Fruit fly (Drosophila melanogaster) whole organism, embryonic: Measurements from ENCODE around the gene CG11562.

Experiments used
- Abd-B ChIP-seq: fragments of 200-800 bp; sonication (Bioruptor generic); optimal IDR thresholded peaks from 2 replicates; lab custom pipeline; 2018; ENCODE audit warnings: missing biosample characterization, mild to moderate bottlenecking, missing genetic modification characterization, moderate library complexity
- Atf-2 ChIP-seq: fragments of 200-800 bp; sonication (Bioruptor generic); optimal IDR thresholded peaks from 2 replicates; lab custom pipeline; 2016; ENCODE audit warnings: missing biosample characterization, missing genetic modification characterization
- CG11456 ChIP-seq: fragments of 200-800 bp; sonication (Bioruptor generic); IDR thresholded peaks from 3 replicates; pipeline ENCODE4 v1.3.6; 2022; ENCODE audit warnings: missing biosample characterization, missing genetic modification characterization
- CG12104 ChIP-seq: fragments of 200-800 bp; sonication (Bioruptor generic); optimal IDR thresholded peaks from 3 replicates; lab custom pipeline; 2016; ENCODE audit warnings: missing biosample characterization, missing genetic modification characterization
- CG13624 ChIP-seq: fragments of 200-800 bp; sonication (Bioruptor generic); optimal IDR thresholded peaks from 2 replicates; lab custom pipeline; 2016; ENCODE audit warnings: missing biosample characterization, missing genetic modification characterization
- CG14710 ChIP-seq: fragments of 200-800 bp; sonication (Bioruptor generic); optimal IDR thresholded peaks from 3 replicates; lab custom pipeline; 2019; ENCODE audit warnings: missing biosample characterization, mild to moderate bottlenecking, missing genetic modification characterization, moderate library complexity
- CG16813 ChIP-seq: fragments of 200-800 bp; sonication (Bioruptor generic); IDR thresholded peaks from 3 replicates; pipeline ENCODE4 v1.3.6; 2022; ENCODE audit warnings: missing biosample characterization, missing genetic modification characterization; ENCODE audit not compliant: partially characterized antibody
- CG17829 ChIP-seq: fragments of 200-800 bp; optimal IDR thresholded peaks from 2 replicates; lab custom pipeline; 2019; ENCODE audit warnings: missing biosample characterization, mild to moderate bottlenecking, missing genetic modification characterization, moderate library complexity
- CG3065 ChIP-seq: fragments of 200-800 bp; sonication (Bioruptor generic); optimal IDR thresholded peaks from 2 replicates; lab custom pipeline; 2016; ENCODE audit warnings: missing biosample characterization, missing genetic modification characterization
- CG3163 ChIP-seq: fragments of 200-800 bp; sonication (Bioruptor generic); optimal IDR thresholded peaks from 3 replicates; lab custom pipeline; 2016; ENCODE audit warnings: missing biosample characterization, missing genetic modification characterization
- CG4820 ChIP-seq: fragments of 200-800 bp; sonication (Bioruptor generic); optimal IDR thresholded peaks from 3 replicates; lab custom pipeline; 2016; ENCODE audit warnings: missing biosample characterization, missing genetic modification characterization
- CG5180 ChIP-seq: fragments of 200-800 bp; sonication (Bioruptor generic); optimal IDR thresholded peaks from 3 replicates; lab custom pipeline; 2017; ENCODE audit warnings: missing biosample characterization, missing genetic modification characterization, mild to moderate bottlenecking, moderate library complexity, missing genetic modification reagents
- CG7745 ChIP-seq: fragments of 200-800 bp; sonication (Bioruptor generic); optimal IDR thresholded peaks from 2 replicates; lab custom pipeline; 2018; ENCODE audit warnings: missing biosample characterization, mild to moderate bottlenecking, missing genetic modification characterization, moderate library complexity
- CG8281 ChIP-seq: fragments of 200-800 bp; sonication (Bioruptor generic); optimal IDR thresholded peaks from 2 replicates; lab custom pipeline; 2018; ENCODE audit warnings: missing biosample characterization, mild to moderate bottlenecking, missing genetic modification characterization, moderate library complexity
- CG9797 ChIP-seq: fragments of 200-800 bp; sonication (Bioruptor generic); optimal IDR thresholded peaks from 3 replicates; lab custom pipeline; 2018; ENCODE audit warnings: missing biosample characterization, mild to moderate bottlenecking, missing genetic modification characterization
- Dip2 ChIP-seq: fragments of 200-800 bp; sonication (Bioruptor generic); IDR thresholded peaks from 2 replicates; pipeline ENCODE4 v1.3.6; 2022; ENCODE audit warnings: missing biosample characterization, missing genetic modification characterization
- E2f1 ChIP-seq: fragments of 200-800 bp; sonication (Bioruptor generic); IDR thresholded peaks from 2 replicates; pipeline ENCODE4 v1.3.6; 2022; ENCODE audit warnings: missing biosample characterization, missing genetic modification characterization
- E2f2 ChIP-seq: fragments of 200-800 bp; sonication (Bioruptor generic); IDR thresholded peaks from 2 replicates; pipeline ENCODE4 v1.3.6; 2022; ENCODE audit warnings: missing biosample characterization, missing genetic modification characterization
- HLH4C ChIP-seq: fragments of 200-800 bp; sonication (Bioruptor generic); IDR thresholded peaks from 3 replicates; pipeline ENCODE4 v1.3.6; 2022; ENCODE audit warnings: missing biosample characterization, missing genetic modification characterization; ENCODE audit not compliant: partially characterized antibody
- Med ChIP-seq: fragments of 200-800 bp; sonication (Bioruptor generic); peaks from one replicate; lab custom pipeline; 2016; ENCODE audit warnings: missing biosample characterization, missing genetic modification characterization, mild to moderate bottlenecking, inconsistent platforms, moderate library complexity
- Mes4 ChIP-seq: fragments of 200-800 bp; sonication (Bioruptor generic); optimal IDR thresholded peaks from 2 replicates; lab custom pipeline; 2016; ENCODE audit warnings: missing biosample characterization, missing genetic modification characterization
- PHDP ChIP-seq: fragments of 200-800 bp; sonication (Bioruptor generic); optimal IDR thresholded peaks from 3 replicates; lab custom pipeline; 2018; ENCODE audit warnings: missing biosample characterization, mild to moderate bottlenecking, missing genetic modification characterization, moderate library complexity
- Sry-δ ChIP-seq: fragments of 200-800 bp; sonication (Bioruptor generic); optimal IDR thresholded peaks from 2 replicates; lab custom pipeline; 2016; ENCODE audit warnings: missing biosample characterization, missing genetic modification characterization
- TFAM ChIP-seq: fragments of 200-800 bp; sonication (Bioruptor generic); optimal IDR thresholded peaks from 2 replicates; lab custom pipeline; 2017; ENCODE audit warnings: missing biosample characterization, missing genetic modification characterization, inconsistent platforms
- Trl ChIP-seq, 3 experiments: fragments of >200 bp in 2 of 3; fragments of 200-800 bp in 1 of 3; sonication (Bioruptor generic) in 1 of 3; optimal IDR thresholded peaks; 2 replicates in 1 of 3; 3 replicates in 2 of 3; lab custom pipeline; 2016 to 2017; ENCODE audit warnings: missing biosample characterization in 1 of 3, missing genetic modification characterization in 1 of 3
- aop ChIP-seq: fragments of 200-800 bp; sonication (Bioruptor generic); IDR thresholded peaks from 2 replicates; pipeline ENCODE4 v1.3.6; 2022; ENCODE audit warnings: missing biosample characterization, missing genetic modification characterization
- ato ChIP-seq: fragments of 200-800 bp; sonication (Bioruptor generic); IDR thresholded peaks from 2 replicates; pipeline ENCODE4 v1.3.6; 2022; ENCODE audit warnings: missing biosample characterization, missing genetic modification characterization; ENCODE audit not compliant: partially characterized antibody
- h ChIP-seq: fragments of >200 bp; optimal IDR thresholded peaks from 2 replicates; lab custom pipeline; 2017
- her ChIP-seq: fragments of 200-800 bp; sonication (Bioruptor generic); optimal IDR thresholded peaks from 2 replicates; lab custom pipeline; 2016; ENCODE audit warnings: missing biosample characterization, missing genetic modification characterization
- kay ChIP-seq: fragments of 200-800 bp; sonication (Bioruptor generic); optimal IDR thresholded peaks from 2 replicates; lab custom pipeline; 2016; ENCODE audit warnings: missing biosample characterization, missing genetic modification characterization
- ken ChIP-seq: fragments of 200-800 bp; sonication (Bioruptor generic); IDR thresholded peaks from 3 replicates; pipeline ENCODE4 v1.3.6; 2022; ENCODE audit warnings: missing biosample characterization, missing genetic modification characterization
- klu ChIP-seq: fragments of 200-800 bp; sonication (Bioruptor generic); IDR thresholded peaks from 2 replicates; pipeline ENCODE4 v1.3.6; 2022; ENCODE audit warnings: missing biosample characterization, missing genetic modification characterization
- maf-S ChIP-seq: fragments of 200-800 bp; sonication (Bioruptor generic); optimal IDR thresholded peaks from 2 replicates; lab custom pipeline; 2016; ENCODE audit warnings: missing biosample characterization, missing genetic modification characterization
- mam ChIP-seq: fragments of 200-800 bp; sonication (Bioruptor generic); optimal IDR thresholded peaks from 3 replicates; lab custom pipeline; 2016; ENCODE audit warnings: missing biosample characterization, missing genetic modification characterization
- oc ChIP-seq: fragments of 200-800 bp; sonication (Bioruptor generic); optimal IDR thresholded peaks from 2 replicates; lab custom pipeline; 2018; ENCODE audit warnings: missing biosample characterization, mild to moderate bottlenecking, missing genetic modification characterization, moderate library complexity
- pan ChIP-seq, 4 experiments: fragments of >200 bp in 3 of 4; fragments of 200-800 bp in 1 of 4; sonication (Bioruptor generic) in 1 of 4; optimal IDR thresholded peaks in 3 of 4; IDR thresholded peaks in 1 of 4; 2 replicates each; pipeline versions ENCODE4 v1.3.6 to Lab custom; 2017 to 2022; ENCODE audit warnings: missing biosample characterization in 2 of 4, missing genetic modification characterization in 2 of 4, mixed read lengths in 1 of 4
- pb ChIP-seq: fragments of 200-800 bp; sonication (Bioruptor generic); optimal IDR thresholded peaks from 3 replicates; lab custom pipeline; 2016; ENCODE audit warnings: missing biosample characterization, missing genetic modification characterization
- pho ChIP-seq: fragments of 200-800 bp; sonication (Bioruptor generic); optimal IDR thresholded peaks from 2 replicates; lab custom pipeline; 2016; ENCODE audit warnings: missing biosample characterization, missing genetic modification characterization
- pum ChIP-seq: fragments of 200-800 bp; sonication (Bioruptor generic); optimal IDR thresholded peaks from 2 replicates; lab custom pipeline; 2016; ENCODE audit warnings: missing biosample characterization, missing genetic modification characterization
- sens ChIP-seq: fragments of 200-800 bp; sonication (Bioruptor generic); peaks from one replicate; lab custom pipeline; 2016; ENCODE audit warnings: missing biosample characterization, missing genetic modification characterization
- sisA ChIP-seq: fragments of 200-800 bp; sonication (Bioruptor generic); IDR thresholded peaks from 2 replicates; pipeline ENCODE4 v1.3.6; 2022; ENCODE audit warnings: missing biosample characterization, missing genetic modification characterization
- twi ChIP-seq: fragments of 200-800 bp; optimal IDR thresholded peaks from 2 replicates; lab custom pipeline; 2019; ENCODE audit warnings: missing biosample characterization, mild to moderate bottlenecking, missing genetic modification characterization, moderate library complexity
- vnd ChIP-seq: fragments of 200-800 bp; sonication (Bioruptor generic); IDR thresholded peaks from 3 replicates; pipeline ENCODE4 v1.3.6; 2022; ENCODE audit warnings: missing biosample characterization, missing genetic modification characterization; ENCODE audit not compliant: partially characterized antibody
- zfh1 ChIP-seq: fragments of 200-800 bp; sonication (Bioruptor generic); IDR thresholded peaks from 3 replicates; pipeline ENCODE4 v1.3.6; 2022; ENCODE audit warnings: missing biosample characterization, missing genetic modification characterization
- zfh2 ChIP-seq: fragments of 200-800 bp; sonication (Bioruptor generic); optimal IDR thresholded peaks from 2 replicates; lab custom pipeline; 2016; ENCODE audit warnings: missing biosample characterization, missing genetic modification characterization

CG11562 gene

DNA sequence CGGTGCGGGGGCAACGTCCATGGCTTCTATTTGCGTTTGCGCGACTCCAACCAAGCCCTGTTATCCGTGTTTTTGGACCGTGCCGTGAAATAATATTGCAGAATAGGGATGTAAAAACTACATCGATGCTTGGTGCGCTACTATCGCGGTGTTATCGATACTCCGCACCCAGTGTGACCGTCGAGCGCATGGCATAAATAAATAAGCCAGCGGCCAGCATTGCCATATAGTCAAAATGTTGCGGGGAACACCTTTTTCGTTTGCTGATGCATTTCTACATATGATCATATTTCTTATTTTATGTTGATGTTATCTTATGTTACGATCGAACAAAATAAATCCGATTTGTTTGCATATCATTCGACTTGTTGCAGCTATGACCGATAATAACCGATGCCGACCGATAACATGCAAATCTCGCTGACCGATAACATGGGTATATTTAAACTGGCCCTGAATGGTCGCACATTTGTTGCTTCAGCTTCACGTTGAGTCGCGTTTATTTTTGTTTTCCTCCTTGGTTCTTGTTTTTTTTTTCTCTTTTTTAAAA, 15.0 kb upstream of the CG11562 start, which contains the start of gene smo (continued):
- peak; percentile 42 for TF ChIP-seq pum (GFP tag; lab: Kevin White, UChicago)
- TF ChIP-seq HLH4C, result peak; percentile 86
- no peak for TF ChIP-seq aop
- peak; percentile 55 for TF ChIP-seq E2f2 (GFP tag; lab: Robert Waterston, UW)
- 0 out of 3 replicates have a peak, but pooled peaks have one; percentile 11 for TF ChIP-seq zfh1
- peak; percentile 80 for TF ChIP-seq Abd-B (GFP tag; lab: Kevin White, UChicago)
- TF ChIP-seq kay (GFP tag; lab: Kevin White, UChicago), result no peak
- peak; percentile 22 for TF ChIP-seq her (GFP tag; lab: Kevin White, UChicago)
- TF ChIP-seq Mes4 (GFP tag; lab: Kevin White, UChicago), result peak; percentile 29
- no peak for TF ChIP-seq TFAM
- TF ChIP-seq vnd (GFP tag; lab: Robert Waterston, UW), result peak; percentile 79
- TF ChIP-seq Sry-δ (GFP tag; lab: Kevin White, UChicago), result peak; percentile 98
- TF ChIP-seq CG3065 (GFP tag; lab: Kevin White, UChicago), result no peak
- TF ChIP-seq pho (GFP tag; lab: Kevin White, UChicago), result no peak
- no peak for TF ChIP-seq CG7745 (tag; lab: Kevin White, UChicago)
- peak; percentile 40 for TF ChIP-seq CG3163 (GFP tag; lab: Kevin White, UChicago)
- no peak for TF ChIP-seq E2f1
- TF ChIP-seq sens (GFP tag; lab: Kevin White, UChicago), result peak; percentile 84
- TF ChIP-seq pan (optimal IDR thresholded peaks at IDR 0.05; lab: Kevin White, UChicago), result no peak
- TF ChIP-seq pan (GFP tag; optimal IDR thresholded peaks at IDR 0.05 in 1 of 2, IDR thresholded peaks at IDR 0.05 in 1 of 2), result no peak
- TF ChIP-seq Atf-2 (GFP tag; lab: Kevin White, UChicago), result no peak
- no peak for TF ChIP-seq Dip2 (GFP tag; lab: Robert Waterston, UW)
- TF ChIP-seq twi, result peak; percentile 25
- TF ChIP-seq CG17829 (tag; lab: Kevin White, UChicago), result peak; percentile 51
- peak; percentile 89 for TF ChIP-seq CG16813 (GFP tag; lab: Robert Waterston, UW)
- peak; percentile 32 for TF ChIP-seq PHDP (tag; lab: Kevin White, UChicago)
- TF ChIP-seq pb (GFP tag; lab: Kevin White, UChicago), result no peak
- no peak for TF ChIP-seq CG8281 (tag; lab: Kevin White, UChicago)
- TF ChIP-seq CG12104, result no peak
- TF ChIP-seq Trl (optimal IDR thresholded peaks at IDR 0.05; lab: Kevin White, UChicago), result peak in 1 of 2 experiments; percentile 2
- peak; percentile 51 for TF ChIP-seq Trl (GFP tag; optimal IDR thresholded peaks at IDR 0.05; lab: Kevin White, UChicago)
- TF ChIP-seq CG4820, result no peak
- peak; percentile 89 for TF ChIP-seq Med (GFP tag; lab: Kevin White, UChicago)
- peak; percentile 96 for TF ChIP-seq CG9797 (GFP tag; lab: Kevin White, UChicago)
- no peak for TF ChIP-seq oc
- no peak for TF ChIP-seq CG5180 (GFP tag; lab: Kevin White, UChicago)
- TF ChIP-seq ato (GFP tag; lab: Robert Waterston, UW), result peak; percentile 81
- peak; percentile 29 for TF ChIP-seq maf-S
- TF ChIP-seq zfh2, result peak; percentile 34
- TF ChIP-seq klu, result no peak
- peak; percentile 24 for TF ChIP-seq CG13624
- 0 out of 3 replicates have a peak, but pooled peaks have one; percentile 35 for TF ChIP-seq CG11456
- no peak for TF ChIP-seq h (lab: Kevin White, UChicago)
- TF ChIP-seq sisA (GFP tag; lab: Robert Waterston, UW), result peak; percentile 44; the same call in 1 of the 2 replicates
- TF ChIP-seq mam (GFP tag; lab: Kevin White, UChicago), result peak; percentile 22
- TF ChIP-seq CG14710, result peak; percentile 84
- no peak for TF ChIP-seq ken
